ENCODE assay signal across 4 worm cellular contexts in genomic region chrIV:14824878-14825352, ce11.
TF ChIP-seq lines count a peak whose summit lies in the region.

Gene sec-61.A (minus strand): TSS chrIV:14825264.

TF ChIP-seq in whole organism, L2 larva, 48 proteins besides CTCF, POLR2A, EP300 and RAD21 (continues in another document):
- peak; percentile 45 for TF ChIP-seq fos-1 (tag; optimal IDR thresholded peaks at IDR 0.05; lab: Kevin White, UChicago)
- no peak for TF ChIP-seq skn-1 (tag; optimal IDR thresholded peaks at IDR 0.05; lab: Kevin White, UChicago)
- TF ChIP-seq nhr-10 (tag; optimal IDR thresholded peaks at IDR 0.05; lab: Kevin White, UChicago), result peak; percentile 17
- peak; percentile 98 to 99 for TF ChIP-seq lsy-2 (tag; optimal IDR thresholded peaks at IDR 0.05; lab: Kevin White, UChicago)
- TF ChIP-seq ztf-4 (tag; optimal IDR thresholded peaks at IDR 0.05; lab: Kevin White, UChicago), result no peak
- no peak for TF ChIP-seq lin-39 (tag; optimal IDR thresholded peaks at IDR 0.05; lab: Kevin White, UChicago)
- no peak for TF ChIP-seq snpc-4 (tag; optimal IDR thresholded peaks at IDR 0.05; lab: Kevin White, UChicago)
- peak; percentile 77 for TF ChIP-seq nhr-25 (tag; optimal IDR thresholded peaks at IDR 0.05; lab: Kevin White, UChicago)
- TF ChIP-seq elt-1 (tag; optimal IDR thresholded peaks at IDR 0.05; lab: Kevin White, UChicago), result no peak
- TF ChIP-seq ztf-11 (tag; optimal IDR thresholded peaks at IDR 0.05; lab: Kevin White, UChicago), result no peak
- TF ChIP-seq ceh-16 (tag; optimal IDR thresholded peaks at IDR 0.05; lab: Kevin White, UChicago), result peak; percentile 43
- TF ChIP-seq lin-13 (GFP tag; optimal IDR thresholded peaks at IDR 0.05; lab: Kevin White, UChicago), result peak; percentile 56
- peak; percentile 64 for TF ChIP-seq peb-1 (tag; optimal IDR thresholded peaks at IDR 0.05; lab: Kevin White, UChicago)
- TF ChIP-seq mdl-1 (tag; optimal IDR thresholded peaks at IDR 0.05; lab: Kevin White, UChicago), result peak in 1 of 2 experiments; percentile 71
- peak; percentile 80 for TF ChIP-seq nhr-21 (tag; optimal IDR thresholded peaks at IDR 0.05; lab: Kevin White, UChicago)
- TF ChIP-seq ztf-1 (GFP tag; conservative IDR thresholded peaks at IDR 0.05; lab: Robert Waterston, UW), result no peak
- TF ChIP-seq aly-2 (tag; optimal IDR thresholded peaks at IDR 0.05; lab: Kevin White, UChicago), result no peak
- no peak for TF ChIP-seq sem-4 (tag; optimal IDR thresholded peaks at IDR 0.05; lab: Kevin White, UChicago)
- no peak for TF ChIP-seq blmp-1 (tag; optimal IDR thresholded peaks at IDR 0.05; lab: Kevin White, UChicago; ENCODE audit: insufficient read depth)
- no peak for TF ChIP-seq zag-1 (tag; optimal IDR thresholded peaks at IDR 0.05; lab: Kevin White, UChicago)
- TF ChIP-seq nhr-237 (tag; optimal IDR thresholded peaks at IDR 0.05; lab: Kevin White, UChicago), result peak; percentile 16
- TF ChIP-seq unc-62 (GFP tag; optimal IDR thresholded peaks at IDR 0.05; lab: Kevin White, UChicago), result no peak
- no peak for TF ChIP-seq nhr-12 (tag; optimal IDR thresholded peaks at IDR 0.05; lab: Kevin White, UChicago)
- peak; percentile 75 for TF ChIP-seq F13H6.1 (tag; optimal IDR thresholded peaks at IDR 0.05; lab: Kevin White, UChicago)

TF ChIP-seq in whole organism, L4 larva, 104 proteins besides CTCF, POLR2A, EP300 and RAD21 (continues in another document):
- 0 out of 2 replicates have a peak, but pooled peaks have one; percentile 53 for TF ChIP-seq mdt-29 (GFP tag; IDR thresholded peaks at IDR 0.05; lab: Robert Waterston, UW)
- TF ChIP-seq lin-39 (tag; optimal IDR thresholded peaks at IDR 0.05; lab: Kevin White, UChicago), result no peak
- no peak for TF ChIP-seq sdz-12 (GFP tag; optimal IDR thresholded peaks at IDR 0.05; lab: Kevin White, UChicago)
- TF ChIP-seq cey-2 (tag; optimal IDR thresholded peaks at IDR 0.05; lab: Kevin White, UChicago; ENCODE audit: borderline replicate concordance, insufficient read depth), result no peak
- TF ChIP-seq lin-1 (GFP tag; IDR thresholded peaks at IDR 0.05; lab: Robert Waterston, UW), result no peak
- TF ChIP-seq mxl-2 (GFP tag; conservative IDR thresholded peaks at IDR 0.05; lab: Robert Waterston, UW), result no peak
- peak; percentile 64 for TF ChIP-seq F49E8.2 (tag; optimal IDR thresholded peaks at IDR 0.05; lab: Kevin White, UChicago; ENCODE audit: borderline replicate concordance)
- peak; percentile 49 for TF ChIP-seq spr-1 (tag; optimal IDR thresholded peaks at IDR 0.05; lab: Kevin White, UChicago)
- TF ChIP-seq ceh-20 (GFP tag; IDR thresholded peaks at IDR 0.05; lab: Robert Waterston, UW), result no peak
- TF ChIP-seq nhr-48 (tag; optimal IDR thresholded peaks at IDR 0.05; lab: Kevin White, UChicago), result peak; percentile 18
- TF ChIP-seq rbr-2 (tag; optimal IDR thresholded peaks at IDR 0.05; lab: Kevin White, UChicago), result peak; percentile 78
- TF ChIP-seq nhr-76 (tag; optimal IDR thresholded peaks at IDR 0.05; lab: Kevin White, UChicago), result no peak
- TF ChIP-seq F44E2.7 (GFP tag; IDR thresholded peaks at IDR 0.05; lab: Robert Waterston, UW), result no peak
- TF ChIP-seq lsy-2 (tag; optimal IDR thresholded peaks at IDR 0.05; lab: Kevin White, UChicago), result peak; percentile 96 to 98
- TF ChIP-seq zip-2 (tag; optimal IDR thresholded peaks at IDR 0.05; lab: Kevin White, UChicago), result no peak
- peak; percentile 75 for TF ChIP-seq hmg-1.1 (GFP tag; IDR thresholded peaks at IDR 0.05; lab: Robert Waterston, UW)
- TF ChIP-seq unc-62 (GFP tag; optimal IDR thresholded peaks at IDR 0.05 in 1 of 2; lab: Kevin White, UChicago), result peak in 1 of 2 experiments; percentile 77
- no peak for TF ChIP-seq unc-62 (tag; optimal IDR thresholded peaks at IDR 0.05; lab: Kevin White, UChicago)
- peak; percentile 55 for TF ChIP-seq unc-130 (GFP tag; optimal IDR thresholded peaks at IDR 0.05; lab: Kevin White, UChicago)
- TF ChIP-seq ceh-44 (GFP tag; IDR thresholded peaks at IDR 0.05; lab: Robert Waterston, UW), result no peak
- no peak for TF ChIP-seq nhr-11 (tag; optimal IDR thresholded peaks at IDR 0.05; lab: Kevin White, UChicago)
- peak; percentile 54 for TF ChIP-seq jun-1 (tag; optimal IDR thresholded peaks at IDR 0.05; lab: Kevin White, UChicago)
- no peak for TF ChIP-seq daf-8 (GFP tag; IDR thresholded peaks at IDR 0.05; lab: Robert Waterston, UW)
- TF ChIP-seq nhr-42 (GFP tag; IDR thresholded peaks at IDR 0.05; lab: Robert Waterston, UW), result no peak

TF ChIP-seq in whole organism, late embryonic, 69 proteins besides CTCF, POLR2A, EP300 and RAD21 (continues in another document):
- peak; percentile 29 for TF ChIP-seq tbx-7 (tag; optimal IDR thresholded peaks at IDR 0.05; lab: Kevin White, UChicago)
- TF ChIP-seq nfya-1 (tag; optimal IDR thresholded peaks at IDR 0.05; lab: Kevin White, UChicago), result peak; percentile 83
- no peak for TF ChIP-seq dve-1 (tag; optimal IDR thresholded peaks at IDR 0.05; lab: Kevin White, UChicago)
- TF ChIP-seq unc-3 (GFP tag; conservative IDR thresholded peaks at IDR 0.05; lab: Robert Waterston, UW), result no peak
- TF ChIP-seq unc-3 (tag; optimal IDR thresholded peaks at IDR 0.05; lab: Kevin White, UChicago), result peak; percentile 15
- TF ChIP-seq ceh-31 (tag; optimal IDR thresholded peaks at IDR 0.05; lab: Kevin White, UChicago), result peak; percentile 66
- TF ChIP-seq ceh-6 (GFP tag; optimal IDR thresholded peaks at IDR 0.05; lab: Kevin White, UChicago), result no peak
- peak; percentile 6 for TF ChIP-seq ztf-16 (tag; optimal IDR thresholded peaks at IDR 0.05; lab: Kevin White, UChicago)
- TF ChIP-seq ets-4 (tag; optimal IDR thresholded peaks at IDR 0.05; lab: Kevin White, UChicago), result peak; percentile 7
- no peak for TF ChIP-seq ttx-3 (tag; optimal IDR thresholded peaks at IDR 0.05; lab: Kevin White, UChicago)
- peak; percentile 43 for TF ChIP-seq elt-2 (tag; optimal IDR thresholded peaks at IDR 0.05; lab: Kevin White, UChicago)
- TF ChIP-seq che-1 (tag; optimal IDR thresholded peaks at IDR 0.05; lab: Kevin White, UChicago), result no peak
- peak; percentile 87 for TF ChIP-seq ref-2 (tag; optimal IDR thresholded peaks at IDR 0.05; lab: Kevin White, UChicago)
- peak; percentile 20 for TF ChIP-seq madf-2 (tag; optimal IDR thresholded peaks at IDR 0.05; lab: Kevin White, UChicago)
- TF ChIP-seq Y22D7AL.16 (tag; optimal IDR thresholded peaks at IDR 0.05; lab: Kevin White, UChicago), result no peak
- peak; percentile 63 for TF ChIP-seq ceh-34 (tag; optimal IDR thresholded peaks at IDR 0.05; lab: Kevin White, UChicago)
- TF ChIP-seq tbx-2 (tag; optimal IDR thresholded peaks at IDR 0.05; lab: Kevin White, UChicago), result peak; percentile 77
- peak; percentile 72 for TF ChIP-seq unc-42 (tag; optimal IDR thresholded peaks at IDR 0.05; lab: Kevin White, UChicago)
- peak; percentile 56 for TF ChIP-seq K09A11.1 (tag; optimal IDR thresholded peaks at IDR 0.05; lab: Kevin White, UChicago; ENCODE audit: insufficient read depth)
- no peak for TF ChIP-seq ceh-30 (tag; optimal IDR thresholded peaks at IDR 0.05; lab: Kevin White, UChicago)
- no peak for TF ChIP-seq odd-2 (tag; optimal IDR thresholded peaks at IDR 0.05; lab: Kevin White, UChicago)
- no peak for TF ChIP-seq ceh-14 (tag; optimal IDR thresholded peaks at IDR 0.05; lab: Kevin White, UChicago)
- TF ChIP-seq pax-1 (tag; optimal IDR thresholded peaks at IDR 0.05; lab: Kevin White, UChicago), result peak; percentile 48
- no peak for TF ChIP-seq eyg-1 (tag; optimal IDR thresholded peaks at IDR 0.05; lab: Kevin White, UChicago)
- peak; percentile 71 for TF ChIP-seq hlh-30 (tag; optimal IDR thresholded peaks at IDR 0.05; lab: Kevin White, UChicago; ENCODE audit: insufficient read depth)
- peak; percentile 5 for TF ChIP-seq hlh-8 (tag; optimal IDR thresholded peaks at IDR 0.05; lab: Kevin White, UChicago)

TF ChIP-seq in whole organism, mixed stage, embryonic, 35 proteins besides CTCF, POLR2A, EP300 and RAD21 (continues in another document):
- no peak for TF ChIP-seq elt-3 (tag; optimal IDR thresholded peaks at IDR 0.05; lab: Kevin White, UChicago)
- TF ChIP-seq nhr-76 (tag; optimal IDR thresholded peaks at IDR 0.05; lab: Kevin White, UChicago), result no peak
- no peak for TF ChIP-seq flh-1 (GFP tag; optimal IDR thresholded peaks at IDR 0.05; lab: Kevin White, UChicago)
- no peak for TF ChIP-seq sem-2 (GFP tag; optimal IDR thresholded peaks at IDR 0.05; lab: Kevin White, UChicago)
- TF ChIP-seq lin-13 (tag; optimal IDR thresholded peaks at IDR 0.05; lab: Kevin White, UChicago), result peak; percentile 68
- TF ChIP-seq unc-62 (GFP tag; optimal IDR thresholded peaks at IDR 0.05; lab: Kevin White, UChicago), result no peak
- peak; percentile 83 for TF ChIP-seq nhr-237 (tag; optimal IDR thresholded peaks at IDR 0.05; lab: Kevin White, UChicago)
- TF ChIP-seq elt-1 (tag; optimal IDR thresholded peaks at IDR 0.05; lab: Kevin White, UChicago; ENCODE audit: borderline replicate concordance, insufficient read depth), result no peak
- TF ChIP-seq mls-2 (tag; optimal IDR thresholded peaks at IDR 0.05; lab: Kevin White, UChicago), result no peak
- no peak for TF ChIP-seq ceh-43 (GFP tag; optimal IDR thresholded peaks at IDR 0.05; lab: Kevin White, UChicago)
- TF ChIP-seq ces-1 (GFP tag; optimal IDR thresholded peaks at IDR 0.05; lab: Kevin White, UChicago), result peak; percentile 64
- no peak for TF ChIP-seq lin-32 (GFP tag; optimal IDR thresholded peaks at IDR 0.05; lab: Kevin White, UChicago)
- TF ChIP-seq pha-4 (tag; optimal IDR thresholded peaks at IDR 0.05; lab: Kevin White, UChicago), result no peak
- TF ChIP-seq ceh-39 (tag; optimal IDR thresholded peaks at IDR 0.05; lab: Kevin White, UChicago), result peak; percentile 69
- TF ChIP-seq M03D4.4 (tag; optimal IDR thresholded peaks at IDR 0.05; lab: Kevin White, UChicago), result peak; percentile 61
- TF ChIP-seq zip-8 (tag; optimal IDR thresholded peaks at IDR 0.05; lab: Kevin White, UChicago), result no peak
- TF ChIP-seq nhr-12 (tag; optimal IDR thresholded peaks at IDR 0.05; lab: Kevin White, UChicago), result no peak
- TF ChIP-seq mep-1 (tag; optimal IDR thresholded peaks at IDR 0.05; lab: Kevin White, UChicago), result peak; percentile 35
- TF ChIP-seq bed-3 (GFP tag; optimal IDR thresholded peaks at IDR 0.05; lab: Kevin White, UChicago), result no peak
- TF ChIP-seq nhr-28 (tag; optimal IDR thresholded peaks at IDR 0.05; lab: Kevin White, UChicago), result no peak
- TF ChIP-seq blmp-1 (tag; optimal IDR thresholded peaks at IDR 0.05; lab: Kevin White, UChicago), result no peak
- TF ChIP-seq ceh-83 (GFP tag; optimal IDR thresholded peaks at IDR 0.05; lab: Kevin White, UChicago), result peak; percentile 35
- TF ChIP-seq unc-39 (tag; optimal IDR thresholded peaks at IDR 0.05; lab: Kevin White, UChicago), result no peak
- TF ChIP-seq snpc-4 (tag; optimal IDR thresholded peaks at IDR 0.05; lab: Kevin White, UChicago), result no peak
- peak; percentile 97 for TF ChIP-seq lsy-2 (tag; optimal IDR thresholded peaks at IDR 0.05; lab: Kevin White, UChicago)
- no peak for TF ChIP-seq nhr-2 (tag; optimal IDR thresholded peaks at IDR 0.05; lab: Kevin White, UChicago)
- TF ChIP-seq cnd-1 (tag; optimal IDR thresholded peaks at IDR 0.05; lab: Kevin White, UChicago), result peak; percentile 46
- no peak for TF ChIP-seq mab-5 (tag; optimal IDR thresholded peaks at IDR 0.05; lab: Kevin White, UChicago)
- TF ChIP-seq drap-1 (GFP tag; optimal IDR thresholded peaks at IDR 0.05; lab: Kevin White, UChicago), result peak; percentile 41
